Worm (Caenorhabditis elegans) whole organism, L4 larva: Measurements from ENCODE around the gene F54D5.23.
A peak's percentile ranks its signal among the peaks of the same experiment; 100 is the strongest.
"Not testable (repeated sequence)": the region's sequence is repeated elsewhere in the genome, so short reads cannot be mapped to it uniquely, and the experiment has no call there.

Source experiments
- D1046.2 ChIP-seq: fragments of 200-800 bp; sonication (Bioruptor generic); IDR thresholded peaks from 2 replicates; pipeline ENCODE4 v1.3.6; 2022; ENCODE audit warnings: missing genetic modification characterization, missing compliant biosample characterization
- F10B5.3 ChIP-seq: sonication (generic microtip); optimal IDR thresholded peaks from 2 replicates; lab custom pipeline; 2016; ENCODE audit warnings: mild to moderate bottlenecking, missing genetic modification characterization, missing compliant biosample characterization
- F37D6.2 ChIP-seq: sonication (generic microtip); optimal IDR thresholded peaks from 2 replicates; lab custom pipeline; 2016; ENCODE audit warnings: mild to moderate bottlenecking, missing genetic modification characterization, missing compliant biosample characterization
- F49E8.2 ChIP-seq: sonication (generic microtip); optimal IDR thresholded peaks from 2 replicates; lab custom pipeline; 2016; ENCODE audit warnings: missing compliant biosample characterization, mild to moderate bottlenecking, missing genetic modification characterization, borderline replicate concordance
- T20F7.1 ChIP-seq: fragments of 200-800 bp; sonication (Bioruptor generic); optimal IDR thresholded peaks from 2 replicates; lab custom pipeline; 2018; ENCODE audit warnings: mild to moderate bottlenecking, missing genetic modification characterization, missing compliant biosample characterization
- Y105C5A.15 ChIP-seq: fragments of 200-800 bp; sonication (Bioruptor generic); IDR thresholded peaks from 2 replicates; pipeline ENCODE4 v1.3.6; 2022; ENCODE audit warnings: missing genetic modification characterization, missing compliant biosample characterization
- Y5F2A.4 ChIP-seq: fragments of 200-800 bp; sonication (Bioruptor generic); optimal IDR thresholded peaks from 2 replicates; lab custom pipeline; 2018; ENCODE audit warnings: mild to moderate bottlenecking, missing genetic modification characterization, missing compliant biosample characterization
- Y75B8A.6 ChIP-seq: fragments of 200-800 bp; sonication (Bioruptor generic); IDR thresholded peaks from 2 replicates; pipeline ENCODE4 v1.3.6; 2022; ENCODE audit warnings: missing genetic modification reagents, missing genetic modification characterization, missing compliant biosample characterization
- ZK337.2 ChIP-seq: fragments of 200-800 bp; sonication (Bioruptor generic); IDR thresholded peaks from 2 replicates; pipeline ENCODE4 v1.3.6; 2022; ENCODE audit warnings: missing genetic modification reagents, missing genetic modification characterization, missing compliant biosample characterization
- aly-2 ChIP-seq: sonication (generic microtip); optimal IDR thresholded peaks from 2 replicates; lab custom pipeline; 2018; ENCODE audit warnings: missing biosample characterization, missing genetic modification characterization
- ceh-44 ChIP-seq: fragments of 200-800 bp; sonication (Bioruptor generic); IDR thresholded peaks from 2 replicates; pipeline ENCODE4 v1.3.6; 2022; ENCODE audit warnings: missing genetic modification reagents, missing genetic modification characterization, missing compliant biosample characterization
- ces-1 ChIP-seq: fragments of 150-350 bp; sonication (generic microtip); optimal IDR thresholded peaks from 4 replicates; lab custom pipeline; 2014; ENCODE audit warnings: missing biosample characterization, missing genetic modification reagents, missing genetic modification characterization
- daf-19 ChIP-seq: fragments of 200-800 bp; sonication (Bioruptor generic); conservative IDR thresholded peaks from 2 replicates; pipeline ENCODE4 v1.3.6; 2022; ENCODE audit warnings: missing genetic modification characterization, missing compliant biosample characterization
- daf-8 ChIP-seq: fragments of 200-800 bp; sonication (Bioruptor generic); IDR thresholded peaks from 2 replicates; pipeline ENCODE4 v1.3.6; 2022; ENCODE audit warnings: missing genetic modification characterization, missing compliant biosample characterization
- dmd-6 ChIP-seq: fragments of 200-800 bp; sonication (Bioruptor generic); IDR thresholded peaks from 2 replicates; pipeline ENCODE4 v1.3.6; 2022; ENCODE audit warnings: missing genetic modification reagents, missing genetic modification characterization, missing compliant biosample characterization
- dmd-8 ChIP-seq: fragments of 200-800 bp; sonication (Bioruptor generic); IDR thresholded peaks from 2 replicates; pipeline ENCODE4 v1.3.6; 2022; ENCODE audit warnings: missing genetic modification characterization, missing compliant biosample characterization
- dpl-1 ChIP-seq: fragments of 150-350 bp; optimal IDR thresholded peaks from 2 replicates; lab custom pipeline; 2014; ENCODE audit warnings: missing biosample characterization, missing genetic modification reagents, missing genetic modification characterization
- duxl-1 ChIP-seq: sonication (generic microtip); optimal IDR thresholded peaks from 2 replicates; lab custom pipeline; 2016; ENCODE audit warnings: mild to moderate bottlenecking, missing genetic modification characterization, moderate library complexity, missing compliant biosample characterization; ENCODE audit not compliant: poor library complexity
- dve-1 ChIP-seq: sonication (generic microtip); optimal IDR thresholded peaks from 2 replicates; lab custom pipeline; 2017; ENCODE audit warnings: antibody characterized with exemption, mild to moderate bottlenecking, missing genetic modification characterization, missing compliant biosample characterization; ENCODE audit not compliant: insufficient read depth
- fos-1 ChIP-seq: fragments of 150-350 bp; optimal IDR thresholded peaks from 2 replicates; lab custom pipeline; 2014; ENCODE audit warnings: missing biosample characterization, missing genetic modification characterization
- gei-8 ChIP-seq: fragments of 200-800 bp; sonication (Bioruptor generic); optimal IDR thresholded peaks from 2 replicates; lab custom pipeline; 2018; ENCODE audit warnings: mild to moderate bottlenecking, missing genetic modification characterization, missing compliant biosample characterization
- hif-1 ChIP-seq, 2 experiments: sonication (generic microtip); optimal IDR thresholded peaks; 2 replicates each; lab custom pipeline; 2016 to 2017; ENCODE audit warnings: missing compliant biosample characterization in 2 of 2, missing genetic modification characterization in 2 of 2, missing genetic modification reagents in 2 of 2, missing genotype in 2 of 2, mild to moderate bottlenecking in 1 of 2
- hlh-11 ChIP-seq: fragments of 200-800 bp; sonication (Bioruptor generic); optimal IDR thresholded peaks from 2 replicates; lab custom pipeline; 2018; ENCODE audit warnings: mild to moderate bottlenecking, missing genetic modification characterization, missing compliant biosample characterization
- hmg-1.1 ChIP-seq: fragments of 200-800 bp; sonication (Bioruptor generic); IDR thresholded peaks from 2 replicates; pipeline ENCODE4 v1.3.6; 2022; ENCODE audit warnings: missing genetic modification reagents, missing genetic modification characterization, missing compliant biosample characterization
- jun-1 ChIP-seq: fragments of 150-350 bp; optimal IDR thresholded peaks from 2 replicates; lab custom pipeline; 2014; ENCODE audit warnings: missing biosample characterization, missing genetic modification reagents, missing genetic modification characterization
- lin-15B ChIP-seq: fragments of 150-350 bp; sonication (generic microtip); optimal IDR thresholded peaks from 3 replicates; lab custom pipeline; 2014; ENCODE audit warnings: missing biosample characterization, missing genetic modification characterization
- lin-29 ChIP-seq: fragments of 200-800 bp; sonication (Bioruptor generic); IDR thresholded peaks from 2 replicates; pipeline ENCODE4 v1.3.6; 2022; ENCODE audit warnings: missing genetic modification reagents, missing genetic modification characterization, missing compliant biosample characterization
- lin-38 ChIP-seq: fragments of 200-800 bp; sonication (Bioruptor generic); IDR thresholded peaks from 2 replicates; pipeline ENCODE4 v1.3.6; 2022; ENCODE audit warnings: missing genetic modification reagents, missing genetic modification characterization, missing compliant biosample characterization
- lin-39 ChIP-seq: fragments of 150-350 bp; optimal IDR thresholded peaks from 2 replicates; lab custom pipeline; 2014; ENCODE audit warnings: missing biosample characterization, missing genetic modification reagents, missing genetic modification characterization
- mdl-1 ChIP-seq, 2 experiments: fragments of 150-350 bp in 1 of 2; sonication (generic microtip) in 1 of 2; optimal IDR thresholded peaks; 2 replicates each; lab custom pipeline; 2014 to 2017; ENCODE audit warnings: missing biosample characterization in 2 of 2, missing genetic modification characterization in 2 of 2
- mdt-29 ChIP-seq: fragments of 200-800 bp; sonication (Bioruptor generic); IDR thresholded peaks from 2 replicates; pipeline ENCODE4 v1.3.6; 2022; ENCODE audit warnings: missing genetic modification reagents, missing genetic modification characterization, missing compliant biosample characterization
- mep-1 ChIP-seq: fragments of 150-350 bp; sonication (generic microtip); optimal IDR thresholded peaks from 3 replicates; lab custom pipeline; 2014; ENCODE audit warnings: missing biosample characterization, missing genetic modification characterization
- nhr-102 ChIP-seq: sonication (generic microtip); optimal IDR thresholded peaks from 2 replicates; lab custom pipeline; 2016; ENCODE audit warnings: mild to moderate bottlenecking, missing genetic modification characterization, moderate library complexity, missing compliant biosample characterization
- nhr-48 ChIP-seq: sonication (generic microtip); optimal IDR thresholded peaks from 2 replicates; lab custom pipeline; 2016; ENCODE audit warnings: mild to moderate bottlenecking, missing genetic modification characterization, missing compliant biosample characterization
- nhr-6 ChIP-seq: fragments of 150-350 bp; optimal IDR thresholded peaks from 2 replicates; lab custom pipeline; 2014; ENCODE audit warnings: missing biosample characterization, missing genetic modification characterization
- nhr-77 ChIP-seq: fragments of 150-350 bp; optimal IDR thresholded peaks from 2 replicates; lab custom pipeline; 2014; ENCODE audit warnings: missing biosample characterization, missing genetic modification characterization
- php-3 ChIP-seq: fragments of 200-800 bp; sonication (Bioruptor generic); IDR thresholded peaks from 2 replicates; pipeline ENCODE4 v1.3.6; 2022; ENCODE audit warnings: missing genetic modification reagents, missing genetic modification characterization, missing compliant biosample characterization
- saeg-2 ChIP-seq: fragments of 200-800 bp; sonication (Bioruptor generic); IDR thresholded peaks from 2 replicates; pipeline ENCODE4 v1.3.6; 2022; ENCODE audit warnings: missing genetic modification reagents, missing genetic modification characterization, missing compliant biosample characterization
- set-16 ChIP-seq: fragments of 200-800 bp; sonication (Bioruptor generic); IDR thresholded peaks from 2 replicates; pipeline ENCODE4 v1.3.6; 2022; ENCODE audit warnings: missing genetic modification reagents, missing genetic modification characterization, missing compliant biosample characterization
- snpc-4 ChIP-seq: fragments of 150-350 bp; optimal IDR thresholded peaks from 2 replicates; lab custom pipeline; 2014; ENCODE audit warnings: missing biosample characterization, missing genetic modification characterization
- spr-1 ChIP-seq: sonication (generic microtip); optimal IDR thresholded peaks from 2 replicates; lab custom pipeline; 2016; ENCODE audit warnings: mild to moderate bottlenecking, missing genetic modification characterization, missing compliant biosample characterization
- spr-3 ChIP-seq: fragments of 200-800 bp; sonication (Bioruptor generic); optimal IDR thresholded peaks from 2 replicates; lab custom pipeline; 2018; ENCODE audit warnings: mild to moderate bottlenecking, missing genetic modification characterization, missing compliant biosample characterization
- tag-97 ChIP-seq: fragments of 200-800 bp; sonication (Bioruptor generic); IDR thresholded peaks from 2 replicates; pipeline ENCODE4 v1.3.6; 2022; ENCODE audit warnings: missing genetic modification characterization, missing compliant biosample characterization
- tra-1 ChIP-seq: fragments of 200-800 bp; sonication (Bioruptor generic); IDR thresholded peaks from 2 replicates; pipeline ENCODE4 v1.3.6; 2022; ENCODE audit warnings: missing genetic modification reagents, missing genetic modification characterization, missing compliant biosample characterization
- unc-130 ChIP-seq: sonication (generic microtip); optimal IDR thresholded peaks from 2 replicates; lab custom pipeline; 2016; ENCODE audit warnings: missing genetic modification reagents, missing genetic modification characterization, missing compliant biosample characterization
- vab-7 ChIP-seq: fragments of 200-800 bp; sonication (Bioruptor generic); IDR thresholded peaks from 2 replicates; pipeline ENCODE4 v1.3.6; 2022; ENCODE audit warnings: missing genetic modification reagents, missing genetic modification characterization, missing compliant biosample characterization
- zfp-3 ChIP-seq: fragments of 200-800 bp; sonication (Bioruptor generic); conservative IDR thresholded peaks from 2 replicates; pipeline ENCODE4 v1.3.6; 2022; ENCODE audit warnings: missing genetic modification reagents, missing genetic modification characterization, missing compliant biosample characterization
- ztf-11 ChIP-seq: fragments of 150-350 bp; optimal IDR thresholded peaks from 2 replicates; lab custom pipeline; 2014; ENCODE audit warnings: missing biosample characterization, missing genetic modification characterization
- ztf-7 ChIP-seq: fragments of 150-350 bp; optimal IDR thresholded peaks from 2 replicates; lab custom pipeline; 2014; ENCODE audit warnings: missing biosample characterization, missing genetic modification characterization

The F54D5.23 gene

ce11 chrII:11551981-11552380, 17.1 kb downstream of the F54D5.23 start, which contains the start of gene dhgd-1:
Gene dhgd-1 (minus strand): TSS chrII:11552081.
- not testable (repeated sequence) for TF ChIP-seq dve-1; daf-19 (GFP tag; lab: Robert Waterston, UW); nhr-6 (tag; lab: Kevin White, UChicago)

- TF ChIP-seq tra-1 (GFP tag; lab: Robert Waterston, UW) (peak; percentile 46; the same call in 1 of the 2 replicates), hif-1 (tag; optimal IDR thresholded peaks at IDR 0.05; lab: Kevin White, UChicago) (no peak), gei-8 (peak; percentile 12), snpc-4 (tag; lab: Kevin White, UChicago) (no peak), saeg-2 (no peak), Y5F2A.4 (GFP tag; lab: Kevin White, UChicago) (no peak), fos-1 (tag; lab: Kevin White, UChicago) (no peak), lin-39 (no peak), dmd-6 (peak; percentile 55), duxl-1 (no peak), mdt-29 (GFP tag; lab: Robert Waterston, UW) (peak; percentile 65; the same call in 1 of the 2 replicates), lin-38 (peak; percentile 81), daf-8 (GFP tag; lab: Robert Waterston, UW) (no peak), nhr-48 (tag; lab: Kevin White, UChicago) (peak; percentile 3), aly-2 (tag; lab: Kevin White, UChicago) (peak; percentile 85), T20F7.1 (GFP tag; lab: Kevin White, UChicago) (peak; percentile 75), lin-15B (no peak), mdl-1 (tag; optimal IDR thresholded peaks at IDR 0.05; lab: Kevin White, UChicago) (peak; percentile 65 to 72), Y75B8A.6 (GFP tag; lab: Robert Waterston, UW) (no peak), D1046.2 (GFP tag; lab: Robert Waterston, UW) (no peak), F10B5.3 (tag; lab: Kevin White, UChicago) (no peak), ces-1 (GFP tag; lab: Kevin White, UChicago) (no peak), php-3 (GFP tag; lab: Robert Waterston, UW) (no peak; the same call in 1 of the 2 replicates), dve-1 (peak; percentile 77), mep-1 (tag; lab: Kevin White, UChicago) (peak; percentile 77), jun-1 (tag; lab: Kevin White, UChicago) (no peak), nhr-102 (tag; lab: Kevin White, UChicago) (no peak), Y105C5A.15 (GFP tag; lab: Robert Waterston, UW) (no peak), F49E8.2 (peak; percentile 56), spr-1 (peak; percentile 55), zfp-3 (peak; percentile 92), F37D6.2 (tag; lab: Kevin White, UChicago) (no peak), ztf-11 (tag; lab: Kevin White, UChicago) (no peak), tag-97 (no peak), hmg-1.1 (GFP tag; lab: Robert Waterston, UW) (peak; percentile 49; the same call in 1 of the 2 replicates), ztf-7 (tag; lab: Kevin White, UChicago) (peak; percentile 47), dpl-1 (GFP tag; lab: Kevin White, UChicago) (peak; percentile 49), daf-19 (GFP tag; lab: Robert Waterston, UW) (no peak), ceh-44 (GFP tag; lab: Robert Waterston, UW) (0 out of 2 replicates have a peak, but pooled peaks have one; percentile 19), dmd-8 (GFP tag; lab: Robert Waterston, UW) (peak; percentile 54; the same call in 1 of the 2 replicates), spr-3 (peak; percentile 56), ZK337.2 (no peak), hlh-11 (tag; lab: Kevin White, UChicago) (peak; percentile 76), set-16 (GFP tag; lab: Robert Waterston, UW) (no peak), lin-29 (no peak), vab-7 (no peak), unc-130 (GFP tag; lab: Kevin White, UChicago) (no peak), nhr-77 (tag; lab: Kevin White, UChicago) (no peak)
These were observed 21.8 kb downstream of the F54D5.23 start, which contains the start of gene F54D5.7 for ce11 chrII:11547254-11547687. Gene F54D5.7 (plus strand): TSS chrII:11547517.
